Worm (Caenorhabditis elegans): ENCODE data around the gene C08F1.6.

C08F1.6 gene

DNA sequence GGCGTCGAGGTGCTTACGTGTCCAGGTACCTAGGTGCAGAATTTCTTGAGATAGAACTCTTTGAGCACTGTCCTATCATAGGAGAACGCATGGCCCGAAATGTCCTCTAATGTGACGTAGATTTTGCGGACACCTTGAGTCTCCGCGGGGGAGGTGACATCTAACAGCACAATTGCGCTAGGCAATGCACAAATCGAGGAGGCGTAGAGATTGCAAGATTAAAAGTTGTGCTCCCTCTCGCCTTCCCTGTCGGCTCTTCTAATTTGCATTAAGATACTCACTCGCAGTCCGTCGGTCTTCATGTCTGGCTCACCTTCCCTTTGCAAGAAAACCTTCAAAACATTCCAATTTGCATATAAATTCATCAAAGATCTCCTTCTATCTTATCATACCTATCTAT lies 28.4 kb downstream of the C08F1.6 start, which contains the start of gene F36H5.18 (continued):
- TF ChIP-seq aha-1 (tag; optimal IDR thresholded peaks at IDR 0.05), result no peak
- no peak for TF ChIP-seq lir-3 (tag; optimal IDR thresholded peaks at IDR 0.05; ENCODE audit: poor library complexity)

DNA sequence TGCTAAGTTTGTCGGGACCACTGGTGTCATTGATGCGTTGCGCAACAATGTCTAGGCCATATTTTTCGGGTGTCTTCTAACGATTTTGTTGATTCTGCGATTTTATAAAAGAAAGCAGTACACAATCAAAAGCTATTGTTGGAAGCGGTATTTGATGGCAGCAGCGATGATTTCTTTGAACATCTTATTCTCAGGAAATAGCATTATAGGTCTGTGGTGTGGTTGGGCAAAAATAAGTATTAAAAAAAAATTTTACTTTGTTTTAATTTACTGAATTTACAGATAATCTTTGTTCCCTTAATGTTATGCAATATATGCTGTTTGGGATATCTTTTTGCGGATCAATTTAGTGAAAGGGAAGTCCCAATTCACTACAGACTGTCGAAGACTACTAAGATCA lies 31.0 kb downstream of the C08F1.6 start, which contains the start of gene F36H5.10:
Gene F36H5.10 (plus strand): TSS at position 301 of the 400 bp plus-strand sequence.
- TF ChIP-seq lin-35 (GFP tag; optimal IDR thresholded peaks at IDR 0.05) (no peak), Y116A8C.19 (tag; optimal IDR thresholded peaks at IDR 0.05; ENCODE audit: borderline replicate concordance) (no peak)

DNA sequence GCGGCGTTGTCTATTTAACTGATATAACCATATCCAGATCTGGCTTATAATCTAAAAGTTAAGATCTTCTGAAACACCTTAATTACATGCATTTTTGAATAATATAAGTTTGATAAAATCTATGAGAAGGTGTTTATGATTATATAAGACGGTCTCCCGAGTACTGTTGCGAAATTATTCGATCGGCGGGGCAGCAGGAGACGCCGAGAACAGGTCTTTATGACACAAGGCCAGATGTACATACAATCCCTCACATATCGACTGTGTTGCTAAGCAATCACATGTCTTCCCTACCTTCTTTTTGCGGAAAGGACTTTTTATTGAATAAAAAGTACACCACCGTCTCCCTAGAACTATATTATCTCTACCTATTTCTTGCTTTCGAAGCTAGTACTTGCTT lies 31.4 kb downstream of the C08F1.6 start, which contains the start of gene fbxb-53:
Gene fbxb-53 (plus strand): TSS at position 301 of the 400 bp plus-strand sequence.
- TF ChIP-seq ama-1 (optimal IDR thresholded peaks at IDR 0.05), result no peak
- no peak for TF ChIP-seq lin-39 (tag; optimal IDR thresholded peaks at IDR 0.05)
- TF ChIP-seq Y116A8C.19 (tag; optimal IDR thresholded peaks at IDR 0.05; ENCODE audit: borderline replicate concordance), result no peak
- no peak for TF ChIP-seq sup-37 (GFP tag; optimal IDR thresholded peaks at IDR 0.05)
- TF ChIP-seq pag-3 (tag; optimal IDR thresholded peaks at IDR 0.05; ENCODE audit: borderline replicate concordance, insufficient read depth), result no peak

ce11 chrII:1756072-1756471 lies 31.9 kb downstream of the C08F1.6 start, which contains the start of gene F36H5.17:
Gene F36H5.17 (minus strand): TSS chrII:1756172.
- TF ChIP-seq grh-1 (GFP tag; IDR thresholded peaks at IDR 0.05) (no peak), efl-3 (GFP tag; optimal IDR thresholded peaks at IDR 0.05) (no peak), nhr-28 (tag; optimal IDR thresholded peaks at IDR 0.05) (no peak), fkh-8 (tag; optimal IDR thresholded peaks at IDR 0.05) (no peak), swsn-7 (tag; optimal IDR thresholded peaks at IDR 0.05) (no peak), mab-9 (GFP tag; IDR thresholded peaks at IDR 0.05) (no peak), unc-86 (tag; optimal IDR thresholded peaks at IDR 0.05) (no peak), ztf-4 (tag; optimal IDR thresholded peaks at IDR 0.05) (no peak), irx-1 (tag; optimal IDR thresholded peaks at IDR 0.05) (no peak), efl-1 (optimal IDR thresholded peaks at IDR 0.05) (no peak), efl-1 (GFP tag; optimal IDR thresholded peaks at IDR 0.05 in 1 of 2) (no peak), isw-1 (GFP tag; IDR thresholded peaks at IDR 0.05) (no peak), nhr-71 (tag; optimal IDR thresholded peaks at IDR 0.05) (no peak), fkh-10 (GFP tag; optimal IDR thresholded peaks at IDR 0.05) (no peak), lin-13 (GFP tag; optimal IDR thresholded peaks at IDR 0.05) (no peak), sptf-1 (tag; optimal IDR thresholded peaks at IDR 0.05) (no peak), F16B12.6 (tag; optimal IDR thresholded peaks at IDR 0.05) (no peak), nhr-19 (GFP tag; conservative IDR thresholded peaks at IDR 0.05) (no peak), blmp-1 (tag; optimal IDR thresholded peaks at IDR 0.05) (no peak), nhr-237 (tag; optimal IDR thresholded peaks at IDR 0.05) (no peak)

DNA sequence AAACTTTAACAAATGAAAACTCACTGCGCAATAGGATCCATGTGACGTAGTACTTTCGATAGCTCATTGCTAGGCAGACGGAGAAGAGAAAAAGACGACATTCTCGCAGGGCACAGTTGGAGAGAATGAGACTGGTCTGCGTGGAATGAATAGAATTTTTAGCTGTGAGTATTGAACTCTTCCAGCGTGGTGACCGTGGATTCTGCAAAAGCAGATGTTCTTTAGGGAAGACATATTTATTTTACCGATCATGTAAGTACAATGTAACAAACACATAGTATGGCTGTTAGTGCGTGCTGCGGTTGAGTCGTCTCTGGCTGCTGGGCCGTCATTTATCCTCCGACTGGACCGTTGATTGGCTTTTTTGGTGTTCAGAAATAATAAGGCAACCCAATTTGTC lies 35.0 kb downstream of the C08F1.6 start, which contains the start of gene F36H5.9:
Gene F36H5.9 (minus strand): TSS at position 101 of the 400 bp plus-strand sequence.
- TF ChIP-seq lin-14 (GFP tag; optimal IDR thresholded peaks at IDR 0.05), result no peak
- no peak for TF ChIP-seq grh-1 (GFP tag; IDR thresholded peaks at IDR 0.05)
- no peak for TF ChIP-seq ama-1 (optimal IDR thresholded peaks at IDR 0.05)
- TF ChIP-seq C34B4.2 (tag; optimal IDR thresholded peaks at IDR 0.05), result no peak
- no peak for TF ChIP-seq fkh-10 (GFP tag; optimal IDR thresholded peaks at IDR 0.05)
- TF ChIP-seq nhr-77 (tag; optimal IDR thresholded peaks at IDR 0.05), result no peak
- TF ChIP-seq nhr-19 (GFP tag; conservative IDR thresholded peaks at IDR 0.05), result no peak
- no peak for TF ChIP-seq hlh-4 (tag; optimal IDR thresholded peaks at IDR 0.05)
- no peak for TF ChIP-seq ets-5 (GFP tag; IDR thresholded peaks at IDR 0.05)
- no peak for TF ChIP-seq unc-130 (tag; optimal IDR thresholded peaks at IDR 0.05)
- no peak for TF ChIP-seq unc-62 (GFP tag; optimal IDR thresholded peaks at IDR 0.05)
- no peak for TF ChIP-seq ces-1 (GFP tag; optimal IDR thresholded peaks at IDR 0.05)
- TF ChIP-seq C04F5.9 (tag; optimal IDR thresholded peaks at IDR 0.05), result no peak
- TF ChIP-seq nhr-76 (tag; optimal IDR thresholded peaks at IDR 0.05), result no peak
- TF ChIP-seq lin-15B (tag; optimal IDR thresholded peaks at IDR 0.05), result no peak
- no peak for TF ChIP-seq irx-1 (tag; optimal IDR thresholded peaks at IDR 0.05)
- TF ChIP-seq Y116A8C.19 (tag; optimal IDR thresholded peaks at IDR 0.05; ENCODE audit: borderline replicate concordance), result no peak
- TF ChIP-seq unc-30 (tag; optimal IDR thresholded peaks at IDR 0.05), result no peak
- no peak for TF ChIP-seq nhr-71 (tag; optimal IDR thresholded peaks at IDR 0.05)

Measured in whole organism, L1 larva.